Worm (Caenorhabditis elegans) whole organism, L4 larva: ENCODE data around the gene ilys-4.

ENCODE experiments used
- Y5F2A.4 ChIP-seq: fragments of 200-800 bp; sonication (Bioruptor generic); optimal IDR thresholded peaks from 2 replicates; lab custom pipeline; 2018; ENCODE audit warnings: mild to moderate bottlenecking, missing genetic modification characterization, missing compliant biosample characterization
- Y75B8A.6 ChIP-seq: fragments of 200-800 bp; sonication (Bioruptor generic); IDR thresholded peaks from 2 replicates; pipeline ENCODE4 v1.3.6; 2022; ENCODE audit warnings: missing genetic modification reagents, missing genetic modification characterization, missing compliant biosample characterization
- ZK337.2 ChIP-seq: fragments of 200-800 bp; sonication (Bioruptor generic); IDR thresholded peaks from 2 replicates; pipeline ENCODE4 v1.3.6; 2022; ENCODE audit warnings: missing genetic modification reagents, missing genetic modification characterization, missing compliant biosample characterization
- aha-1 ChIP-seq: fragments of 150-350 bp; peaks from one replicate; lab custom pipeline; 2014; ENCODE audit warnings: missing biosample characterization, missing genetic modification characterization
- aly-2 ChIP-seq: sonication (generic microtip); optimal IDR thresholded peaks from 2 replicates; lab custom pipeline; 2018; ENCODE audit warnings: missing biosample characterization, missing genetic modification characterization
- ceh-44 ChIP-seq: fragments of 200-800 bp; sonication (Bioruptor generic); IDR thresholded peaks from 2 replicates; pipeline ENCODE4 v1.3.6; 2022; ENCODE audit warnings: missing genetic modification reagents, missing genetic modification characterization, missing compliant biosample characterization
- ceh-62 ChIP-seq: sonication (generic microtip); optimal IDR thresholded peaks from 2 replicates; lab custom pipeline; 2017; ENCODE audit warnings: missing biosample characterization, missing genetic modification characterization
- ces-1 ChIP-seq: fragments of 150-350 bp; sonication (generic microtip); optimal IDR thresholded peaks from 4 replicates; lab custom pipeline; 2014; ENCODE audit warnings: missing biosample characterization, missing genetic modification reagents, missing genetic modification characterization
- cey-2 ChIP-seq: sonication (generic microtip); optimal IDR thresholded peaks from 3 replicates; lab custom pipeline; 2017; ENCODE audit warnings: missing genetic modification characterization, mild to moderate bottlenecking, missing compliant biosample characterization, antibody characterized with exemption, borderline replicate concordance; ENCODE audit not compliant: insufficient read depth
- daf-12 ChIP-seq: fragments of 150-350 bp; optimal IDR thresholded peaks from 2 replicates; lab custom pipeline; 2014; ENCODE audit warnings: missing biosample characterization, missing genetic modification reagents, missing genetic modification characterization
- daf-16 ChIP-seq, 3 experiments: sonication (generic microtip); optimal IDR thresholded peaks; 2 replicates each; lab custom pipeline; 2016 to 2017; ENCODE audit warnings: missing genetic modification characterization in 3 of 3, missing genetic modification reagents in 3 of 3, mild to moderate bottlenecking in 2 of 3, missing compliant biosample characterization in 2 of 3, missing biosample characterization in 1 of 3, moderate library complexity in 1 of 3
- daf-19 ChIP-seq: fragments of 200-800 bp; sonication (Bioruptor generic); conservative IDR thresholded peaks from 2 replicates; pipeline ENCODE4 v1.3.6; 2022; ENCODE audit warnings: missing genetic modification characterization, missing compliant biosample characterization
- daf-8 ChIP-seq: fragments of 200-800 bp; sonication (Bioruptor generic); IDR thresholded peaks from 2 replicates; pipeline ENCODE4 v1.3.6; 2022; ENCODE audit warnings: missing genetic modification characterization, missing compliant biosample characterization
- dmd-9 ChIP-seq: fragments of 200-800 bp; sonication (Bioruptor generic); IDR thresholded peaks from 2 replicates; pipeline ENCODE4 v1.3.6; 2022; ENCODE audit warnings: missing genetic modification reagents, missing genetic modification characterization, missing compliant biosample characterization
- fkh-10 ChIP-seq: fragments of 150-350 bp; optimal IDR thresholded peaks from 2 replicates; lab custom pipeline; 2014; ENCODE audit warnings: missing biosample characterization, missing genetic modification reagents, missing genetic modification characterization
- lin-13 ChIP-seq: fragments of 150-350 bp; optimal IDR thresholded peaks from 2 replicates; lab custom pipeline; 2014; ENCODE audit warnings: missing biosample characterization, missing genetic modification reagents, missing genetic modification characterization
- lin-29 ChIP-seq: fragments of 200-800 bp; sonication (Bioruptor generic); IDR thresholded peaks from 2 replicates; pipeline ENCODE4 v1.3.6; 2022; ENCODE audit warnings: missing genetic modification reagents, missing genetic modification characterization, missing compliant biosample characterization
- lin-39 ChIP-seq: fragments of 150-350 bp; optimal IDR thresholded peaks from 2 replicates; lab custom pipeline; 2014; ENCODE audit warnings: missing biosample characterization, missing genetic modification reagents, missing genetic modification characterization
- lir-3 ChIP-seq: sonication (generic microtip); optimal IDR thresholded peaks from 2 replicates; lab custom pipeline; 2016; ENCODE audit warnings: mild to moderate bottlenecking, missing genetic modification characterization, missing compliant biosample characterization
- madf-5 ChIP-seq, 2 experiments: fragments of 200-800 bp; sonication (Bioruptor generic); IDR thresholded peaks; 2 replicates each; pipeline ENCODE4 v1.3.6; 2022; ENCODE audit warnings: missing compliant biosample characterization in 2 of 2, missing genetic modification characterization in 2 of 2
- madf-9 ChIP-seq: fragments of 200-800 bp; sonication (Bioruptor generic); conservative IDR thresholded peaks from 2 replicates; pipeline ENCODE4 v1.3.6; 2022; ENCODE audit warnings: missing genetic modification reagents, missing genetic modification characterization, missing compliant biosample characterization
- nhr-111 ChIP-seq: fragments of 200-800 bp; sonication (Bioruptor generic); optimal IDR thresholded peaks from 2 replicates; lab custom pipeline; 2018; ENCODE audit warnings: mild to moderate bottlenecking, missing genetic modification characterization, missing compliant biosample characterization
- nhr-6 ChIP-seq: fragments of 150-350 bp; optimal IDR thresholded peaks from 2 replicates; lab custom pipeline; 2014; ENCODE audit warnings: missing biosample characterization, missing genetic modification characterization
- nhr-77 ChIP-seq: fragments of 150-350 bp; optimal IDR thresholded peaks from 2 replicates; lab custom pipeline; 2014; ENCODE audit warnings: missing biosample characterization, missing genetic modification characterization
- php-3 ChIP-seq: fragments of 200-800 bp; sonication (Bioruptor generic); IDR thresholded peaks from 2 replicates; pipeline ENCODE4 v1.3.6; 2022; ENCODE audit warnings: missing genetic modification reagents, missing genetic modification characterization, missing compliant biosample characterization
- rbr-2 ChIP-seq: sonication (generic microtip); optimal IDR thresholded peaks from 2 replicates; lab custom pipeline; 2016; ENCODE audit warnings: missing genotype, missing genetic modification characterization, missing compliant biosample characterization
- spr-3 ChIP-seq: fragments of 200-800 bp; sonication (Bioruptor generic); optimal IDR thresholded peaks from 2 replicates; lab custom pipeline; 2018; ENCODE audit warnings: mild to moderate bottlenecking, missing genetic modification characterization, missing compliant biosample characterization
- tra-1 ChIP-seq: fragments of 200-800 bp; sonication (Bioruptor generic); IDR thresholded peaks from 2 replicates; pipeline ENCODE4 v1.3.6; 2022; ENCODE audit warnings: missing genetic modification reagents, missing genetic modification characterization, missing compliant biosample characterization
- unc-130 ChIP-seq: sonication (generic microtip); optimal IDR thresholded peaks from 2 replicates; lab custom pipeline; 2016; ENCODE audit warnings: missing genetic modification reagents, missing genetic modification characterization, missing compliant biosample characterization
- unc-62 ChIP-seq, 3 experiments: fragments of 150-350 bp in 1 of 3; sonication (generic microtip); optimal IDR thresholded peaks in 2 of 3; peaks in 1 of 3; 1 replicate in 1 of 3; 2 replicates in 2 of 3; lab custom pipeline; 2014 to 2017; ENCODE audit warnings: missing biosample characterization in 3 of 3, missing genetic modification characterization in 3 of 3, missing genetic modification reagents in 3 of 3, missing genotype in 1 of 3
- vab-7 ChIP-seq: fragments of 200-800 bp; sonication (Bioruptor generic); IDR thresholded peaks from 2 replicates; pipeline ENCODE4 v1.3.6; 2022; ENCODE audit warnings: missing genetic modification reagents, missing genetic modification characterization, missing compliant biosample characterization
- zip-2 ChIP-seq: fragments of 150-350 bp; optimal IDR thresholded peaks from 2 replicates; lab custom pipeline; 2014; ENCODE audit warnings: missing biosample characterization, missing genetic modification characterization

The ilys-4 gene

DNA sequence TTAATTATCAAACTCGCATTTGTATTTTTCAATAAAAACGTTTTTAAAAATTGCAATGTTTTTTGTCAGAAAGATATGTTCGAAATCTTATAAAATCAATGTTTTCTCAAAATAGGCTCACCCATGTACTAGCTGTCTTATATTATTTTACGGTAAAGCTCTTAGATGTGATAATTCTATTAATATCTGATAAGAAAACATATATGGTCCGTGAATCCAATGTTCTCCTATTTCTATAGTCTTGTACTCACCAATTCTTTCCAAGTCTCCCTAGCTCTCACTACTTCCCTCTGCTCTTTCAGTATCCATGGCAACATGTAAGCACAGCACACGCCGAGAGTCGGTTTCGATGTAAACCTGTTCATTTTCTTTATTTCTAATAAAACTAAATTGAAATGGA lies 36.4 kb upstream of the ilys-4 start, which contains the start of gene bbs-2:
Gene bbs-2, plus strand, starts transcription at position 301 of the 400 bp plus-strand sequence.
- TF ChIP-seq tra-1 (no peak), ceh-62 (no peak), daf-19 (GFP tag; lab: Robert Waterston, UW) (no peak), ceh-44 (GFP tag; lab: Robert Waterston, UW) (no peak), zip-2 (no peak), madf-5 (GFP tag; IDR thresholded peaks at IDR 0.05; lab: Robert Waterston, UW) (no peak), lin-39 (tag; lab: Kevin White, UChicago) (no peak), madf-9 (GFP tag; lab: Robert Waterston, UW) (no peak), spr-3 (GFP tag; lab: Kevin White, UChicago) (no peak), php-3 (GFP tag; lab: Robert Waterston, UW) (no peak), nhr-111 (GFP tag; lab: Kevin White, UChicago) (no peak), vab-7 (GFP tag; lab: Robert Waterston, UW) (no peak), lin-13 (no peak), cey-2 (tag; lab: Kevin White, UChicago) (no peak), daf-8 (no peak), daf-16 (GFP tag; optimal IDR thresholded peaks at IDR 0.05; lab: Kevin White, UChicago) (no peak), daf-16 (tag; optimal IDR thresholded peaks at IDR 0.05; lab: Kevin White, UChicago) (no peak), nhr-6 (tag; lab: Kevin White, UChicago) (no peak), aly-2 (no peak), Y75B8A.6 (GFP tag; lab: Robert Waterston, UW) (no peak), unc-130 (GFP tag; lab: Kevin White, UChicago) (no peak)

DNA sequence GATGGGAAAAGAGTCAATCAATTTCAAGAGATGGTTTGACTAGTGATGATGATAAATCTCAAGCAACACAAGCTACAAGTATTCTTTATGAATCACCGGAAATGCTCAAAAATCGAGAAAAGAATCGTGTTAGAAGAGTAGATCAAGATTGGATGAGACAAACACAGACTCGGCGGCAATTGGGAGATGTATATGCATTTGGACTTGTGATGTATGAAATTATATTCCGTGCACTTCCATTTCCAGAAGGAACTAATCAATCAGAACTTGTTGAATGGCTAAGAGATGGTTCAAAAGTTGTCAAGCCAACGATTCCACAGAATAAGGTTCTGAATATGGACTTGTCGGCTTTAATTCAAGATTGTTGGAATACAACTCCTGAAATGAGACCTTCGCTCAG lies 34.5 kb upstream of the ilys-4 start:
- peak in 1 of 2 experiments; percentile 92 for TF ChIP-seq unc-62 (GFP tag; optimal IDR thresholded peaks at IDR 0.05 in 1 of 2; lab: Kevin White, UChicago)
- TF ChIP-seq unc-62 (tag; optimal IDR thresholded peaks at IDR 0.05; lab: Kevin White, UChicago) = no peak
- no peak for TF ChIP-seq ZK337.2 (GFP tag; lab: Robert Waterston, UW)
- TF ChIP-seq, all 104 proteins: peak for 1

DNA sequence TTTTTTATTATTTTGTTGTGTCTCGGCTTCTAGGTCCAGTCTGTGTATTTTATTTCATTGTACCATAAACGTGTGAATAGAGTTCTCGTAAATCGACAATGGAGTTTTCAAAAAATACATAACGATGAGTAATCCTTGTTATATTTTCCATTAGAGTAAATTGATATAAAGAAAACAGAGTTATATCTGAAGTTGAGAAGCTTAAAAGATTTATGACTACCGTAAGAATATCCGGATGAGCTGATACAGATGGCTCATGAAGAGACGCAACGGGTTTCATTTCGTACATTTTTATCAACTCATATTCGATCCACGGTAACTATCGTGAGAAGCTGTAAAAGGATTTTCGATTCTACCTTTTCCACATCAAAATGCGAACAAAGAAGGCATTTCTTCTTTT lies 30.5 kb upstream of the ilys-4 start, which contains the start of gene gcy-8:
Gene gcy-8, plus strand, starts transcription at position 301 of the 400 bp plus-strand sequence.
- no peak for TF ChIP-seq rbr-2 (tag; lab: Kevin White, UChicago)
- TF ChIP-seq lir-3 (tag; lab: Kevin White, UChicago) = no peak
- TF ChIP-seq nhr-77 (tag; lab: Kevin White, UChicago) = no peak
- no peak for TF ChIP-seq vab-7 (GFP tag; lab: Robert Waterston, UW)
- no peak for TF ChIP-seq spr-3 (GFP tag; lab: Kevin White, UChicago)
- no peak for TF ChIP-seq fkh-10 (GFP tag; lab: Kevin White, UChicago)
- no peak for TF ChIP-seq daf-12
- no peak for TF ChIP-seq dmd-9 (GFP tag; lab: Robert Waterston, UW)
- TF ChIP-seq lin-29 (GFP tag; lab: Robert Waterston, UW) = no peak
- no peak for TF ChIP-seq ces-1 (GFP tag; lab: Kevin White, UChicago)
- no peak for TF ChIP-seq Y5F2A.4 (GFP tag; lab: Kevin White, UChicago)

DNA sequence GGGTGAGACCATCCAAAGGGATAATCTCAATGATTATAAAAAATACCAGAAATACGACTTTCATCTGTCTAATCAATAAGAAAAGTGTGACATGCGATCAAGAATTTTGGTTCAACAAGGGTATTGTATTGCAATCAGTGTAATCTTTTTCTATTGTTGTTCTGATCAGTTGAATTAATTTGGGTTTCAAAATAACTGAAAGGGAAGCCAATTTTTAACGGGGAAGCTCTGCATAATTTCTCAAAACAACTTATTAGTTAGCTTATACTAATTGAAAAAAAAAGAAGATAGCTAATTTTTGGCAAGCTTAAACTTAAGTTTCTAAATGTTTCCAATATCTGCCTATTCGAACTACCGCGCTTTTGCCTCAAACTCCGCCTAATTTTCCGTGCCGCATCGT lies 29.9 kb upstream of the ilys-4 start, which contains the start of gene C49H3.12:
Gene C49H3.12, minus strand, starts transcription at position 101 of the 400 bp plus-strand sequence.
- TF ChIP-seq daf-12 = no peak
- peak; percentile 20 for TF ChIP-seq aha-1 (tag; lab: Kevin White, UChicago)
